Worm (Caenorhabditis elegans) whole organism, L4 larva: Measurements from ENCODE around the gene F23F12.12.

Experiments
- Y105C5A.15 ChIP-seq: fragments of 200-800 bp; sonication (Bioruptor generic); IDR thresholded peaks from 2 replicates; pipeline ENCODE4 v1.3.6; 2022; ENCODE audit warnings: missing genetic modification characterization, missing compliant biosample characterization
- ces-1 ChIP-seq: fragments of 150-350 bp; sonication (generic microtip); optimal IDR thresholded peaks from 4 replicates; lab custom pipeline; 2014; ENCODE audit warnings: missing biosample characterization, missing genetic modification reagents, missing genetic modification characterization
- pha-4 ChIP-seq, 2 experiments: fragments of 150-350 bp in 1 of 2; fragments of 200-800 bp in 1 of 2; sonication (Bioruptor generic) in 1 of 2; IDR thresholded peaks in 1 of 2; optimal IDR thresholded peaks in 1 of 2; 2 replicates each; pipeline versions ENCODE4 v1.3.6 to Lab custom; 2014 to 2022; ENCODE audit warnings: missing genetic modification characterization in 2 of 2, missing genetic modification reagents in 2 of 2, missing biosample characterization in 1 of 2, missing compliant biosample characterization in 1 of 2

DNA sequence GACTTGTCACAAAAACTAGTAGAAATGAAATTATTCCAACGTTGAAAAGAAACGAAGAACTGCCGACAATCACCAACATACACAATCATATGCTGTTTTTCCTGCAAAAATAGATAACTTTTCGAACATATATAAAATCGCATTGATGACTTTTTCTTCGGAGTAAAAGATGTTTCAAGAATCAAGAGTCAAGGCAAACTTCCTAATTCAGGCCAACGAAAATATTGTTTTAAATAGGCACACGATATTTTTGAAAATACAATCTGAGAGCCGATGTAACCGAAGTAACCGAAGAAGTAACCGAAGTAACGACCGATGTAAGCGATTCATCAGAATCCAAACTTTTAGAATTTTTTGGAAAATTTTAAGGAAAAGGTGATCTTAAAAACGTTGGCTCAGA is 12.0 kb downstream of the F23F12.12 start, which contains the start of gene C09E7.10:
- no peak for TF ChIP-seq ces-1
- TF ChIP-seq Y105C5A.15 (GFP tag; lab: Robert Waterston, UW), result no peak
- TF ChIP-seq pha-4 (GFP tag; IDR thresholded peaks at IDR 0.05; lab: Robert Waterston, UW), result no peak
- no peak for TF ChIP-seq pha-4 (tag; optimal IDR thresholded peaks at IDR 0.05; lab: Kevin White, UChicago)
